Fruit fly (Drosophila melanogaster): ENCODE measurements around the gene CG6661.

Gene CG6661

dm6 chr3L:14050944-14051548, 16.5 kb downstream of the CG6661 start, which contains the start of gene CG6833 (continued):
- TF ChIP-seq dpn (GFP tag; optimal IDR thresholded peaks at IDR 0.05) (peak; percentile 73), sr (GFP tag; IDR thresholded peaks at IDR 0.05) (peak; percentile 53; the same call in 1 of the 3 replicates), MESR4 (GFP tag; optimal IDR thresholded peaks at IDR 0.05) (peak; percentile 79), CG4404 (GFP tag; IDR thresholded peaks at IDR 0.05) (peak; percentile 65), mld (GFP tag; IDR thresholded peaks at IDR 0.05; ENCODE audit: partially characterized antibody) (no peak), CG7786 (GFP tag; optimal IDR thresholded peaks at IDR 0.05) (peak; percentile 65), twi (tag; optimal IDR thresholded peaks at IDR 0.05) (no peak), CG18011 (GFP tag; optimal IDR thresholded peaks at IDR 0.05) (no peak), CG34224 (GFP tag; IDR thresholded peaks at IDR 0.05; ENCODE audit: partially characterized antibody) (no peak), stc (GFP tag; IDR thresholded peaks at IDR 0.05) (0 out of 2 replicates have a peak, but pooled peaks have one; percentile 17), cwo (GFP tag; optimal IDR thresholded peaks at IDR 0.05) (peak; percentile 11), h (optimal IDR thresholded peaks at IDR 0.05) (no peak), ewg (GFP tag; optimal IDR thresholded peaks at IDR 0.05) (peak; percentile 38), Myb (GFP tag; optimal IDR thresholded peaks at IDR 0.05) (peak; percentile 66), Mrtf (GFP tag; IDR thresholded peaks at IDR 0.05) (peak; percentile 77; the same call in 2 of the 3 replicates), CG4854 (GFP tag; optimal IDR thresholded peaks at IDR 0.05) (peak; percentile 60), CG12104 (GFP tag; optimal IDR thresholded peaks at IDR 0.05) (peak; percentile 7), B-H1 (GFP tag; IDR thresholded peaks at IDR 0.05) (peak; percentile 62; the same call in 2 of the 3 replicates), Doc3 (GFP tag; IDR thresholded peaks at IDR 0.05; ENCODE audit: partially characterized antibody) (no peak), Dbx (GFP tag; IDR thresholded peaks at IDR 0.05) (peak; percentile 86), CG1647 (GFP tag; optimal IDR thresholded peaks at IDR 0.05) (peak; percentile 84), fd64A (GFP tag; optimal IDR thresholded peaks at IDR 0.05) (no peak), HmgZ (tag; optimal IDR thresholded peaks at IDR 0.05) (peak; percentile 62), HLH3B (GFP tag; IDR thresholded peaks at IDR 0.05) (peak; percentile 68), CHES-1-like (GFP tag; optimal IDR thresholded peaks at IDR 0.05) (peak; percentile 77), nom (GFP tag; optimal IDR thresholded peaks at IDR 0.05) (peak; percentile 10), CG8388 (GFP tag; optimal IDR thresholded peaks at IDR 0.05) (peak; percentile 3), CG3995 (GFP tag; optimal IDR thresholded peaks at IDR 0.05) (peak; percentile 99), CG14014 (GFP tag; IDR thresholded peaks at IDR 0.05) (peak; percentile 78), CG2202 (tag; optimal IDR thresholded peaks at IDR 0.05) (no peak), pnt (GFP tag; optimal IDR thresholded peaks at IDR 0.05) (peak; percentile 75), unc-4 (GFP tag; IDR thresholded peaks at IDR 0.05; ENCODE audit: partially characterized antibody) (no peak), ro (GFP tag; IDR thresholded peaks at IDR 0.05) (no peak), CG13894 (tag; optimal IDR thresholded peaks at IDR 0.05) (no peak), Gsc (GFP tag; IDR thresholded peaks at IDR 0.05) (no peak), Opbp (GFP tag; IDR thresholded peaks at IDR 0.05; ENCODE audit: partially characterized antibody) (no peak), CG8765 (GFP tag; IDR thresholded peaks at IDR 0.05) (peak; percentile 65), phol (tag; optimal IDR thresholded peaks at IDR 0.05) (peak; percentile 73), Bteb2 (GFP tag; optimal IDR thresholded peaks at IDR 0.05) (no peak), Eip74EF (GFP tag; optimal IDR thresholded peaks at IDR 0.05) (no peak), lab (GFP tag; optimal IDR thresholded peaks at IDR 0.05) (peak; percentile 74), CG10543 (GFP tag; optimal IDR thresholded peaks at IDR 0.05) (peak; percentile 43), seq (GFP tag; IDR thresholded peaks at IDR 0.05) (no peak), hb (GFP tag; IDR thresholded peaks at IDR 0.05; ENCODE audit: partially characterized antibody) (no peak), bab2 (GFP tag; optimal IDR thresholded peaks at IDR 0.05) (peak; percentile 63), CG33213 (GFP tag; optimal IDR thresholded peaks at IDR 0.05) (peak; percentile 87), CG34422 (GFP tag; IDR thresholded peaks at IDR 0.05) (peak; percentile 88), Hmr (GFP tag; optimal IDR thresholded peaks at IDR 0.05) (peak; percentile 60), Rfx (GFP tag; IDR thresholded peaks at IDR 0.05) (peak; percentile 93)
